Fruit fly (Drosophila melanogaster): ENCODE measurements around the gene CG5885.

The CG5885 gene

dm6 chr2L:9937908-9938307 is 19.8 kb upstream of the CG5885 start, which contains the start of gene Arglu1 (continued):
- TF ChIP-seq CG2712 (tag; optimal IDR thresholded peaks at IDR 0.05) (peak; percentile 28), gfzf (GFP tag; optimal IDR thresholded peaks at IDR 0.05) (peak; percentile 67), vvl (GFP tag; IDR thresholded peaks at IDR 0.05) (0 out of 2 replicates have a peak, but pooled peaks have one; percentile 35), CG10267 (tag; optimal IDR thresholded peaks at IDR 0.05) (peak; percentile 86), CHES-1-like (GFP tag; optimal IDR thresholded peaks at IDR 0.05) (peak; percentile 39), H15 (GFP tag; IDR thresholded peaks at IDR 0.05) (no peak), Ets97D (GFP tag; optimal IDR thresholded peaks at IDR 0.05) (peak; percentile 37), NFAT (GFP tag; IDR thresholded peaks at IDR 0.05) (peak; percentile 34; the same call in 1 of the 2 replicates), CG2120 (GFP tag; optimal IDR thresholded peaks at IDR 0.05) (peak; percentile 46), Dref (GFP tag; IDR thresholded peaks at IDR 0.05) (0 out of 2 replicates have a peak, but pooled peaks have one; percentile 34), Dll (GFP tag; IDR thresholded peaks at IDR 0.05; ENCODE audit: partially characterized antibody) (0 out of 4 replicates have a peak, but pooled peaks have one; percentile 31), emc (GFP tag; optimal IDR thresholded peaks at IDR 0.05) (no peak), ash1 (GFP tag; optimal IDR thresholded peaks at IDR 0.05) (no peak), hkb (optimal IDR thresholded peaks at IDR 0.05) (no peak), hkb (GFP tag; IDR thresholded peaks at IDR 0.05) (peak; percentile 28; the same call in 1 of the 2 replicates), CG9797 (GFP tag; optimal IDR thresholded peaks at IDR 0.05) (peak; percentile 66), Meics (GFP tag; optimal IDR thresholded peaks at IDR 0.05) (peak; percentile 13), H2.0 (GFP tag; IDR thresholded peaks at IDR 0.05) (no peak), CG13624 (GFP tag; optimal IDR thresholded peaks at IDR 0.05) (peak; percentile 26), HmgZ (tag; optimal IDR thresholded peaks at IDR 0.05) (peak; percentile 38), CG11247 (GFP tag; IDR thresholded peaks at IDR 0.05) (peak; percentile 39; the same call in 1 of the 2 replicates), tll (GFP tag; optimal IDR thresholded peaks at IDR 0.05) (no peak), ind (GFP tag; optimal IDR thresholded peaks at IDR 0.05) (no peak), lbe (GFP tag; optimal IDR thresholded peaks at IDR 0.05) (peak; percentile 29), Drgx (GFP tag; IDR thresholded peaks at IDR 0.05) (0 out of 2 replicates have a peak, but pooled peaks have one; percentile 14), ara (GFP tag; IDR thresholded peaks at IDR 0.05) (no peak), CG4854 (GFP tag; optimal IDR thresholded peaks at IDR 0.05) (no peak), phol (tag; optimal IDR thresholded peaks at IDR 0.05) (no peak), mam (GFP tag; optimal IDR thresholded peaks at IDR 0.05) (peak; percentile 53), slou (GFP tag; optimal IDR thresholded peaks at IDR 0.05) (no peak), fd96Cb (tag; optimal IDR thresholded peaks at IDR 0.05) (no peak), CG13287 (GFP tag; IDR thresholded peaks at IDR 0.05; ENCODE audit: partially characterized antibody) (peak; percentile 36; the same call in 1 of the 2 replicates), bcd (GFP tag; optimal IDR thresholded peaks at IDR 0.05) (no peak)

dm6 chr2L:9933063-9933462 is 14.9 kb upstream of the CG5885 start, which contains the start of gene Cpr30F:
TSS of gene Cpr30F (minus strand) at chr2L:9933163.
- no peak for TF ChIP-seq GATAe (GFP tag; conservative IDR thresholded peaks at IDR 0.05)
- TF ChIP-seq CG17912 (GFP tag; optimal IDR thresholded peaks at IDR 0.05), result no peak
- no peak for TF ChIP-seq CG1233 (GFP tag; optimal IDR thresholded peaks at IDR 0.05)
- no peak for TF ChIP-seq Hr39 (optimal IDR thresholded peaks at IDR 0.05)

- TF ChIP-seq CG12391 (tag; optimal IDR thresholded peaks at IDR 0.05) (no peak), dmrt11E (tag; optimal IDR thresholded peaks at IDR 0.05) (no peak), insv (GFP tag; optimal IDR thresholded peaks at IDR 0.05) (no peak), danr (GFP tag; IDR thresholded peaks at IDR 0.05) (no peak), bigmax (GFP tag; optimal IDR thresholded peaks at IDR 0.05) (no peak), seq (GFP tag; IDR thresholded peaks at IDR 0.05) (no peak), phol (tag; optimal IDR thresholded peaks at IDR 0.05) (no peak), CG9215 (GFP tag; IDR thresholded peaks at IDR 0.05) (no peak), HmgZ (tag; optimal IDR thresholded peaks at IDR 0.05) (no peak), NC2β (GFP tag; optimal IDR thresholded peaks at IDR 0.05) (no peak), CG6689 (GFP tag; IDR thresholded peaks at IDR 0.05) (no peak), Dfd (GFP tag; optimal IDR thresholded peaks at IDR 0.05) (no peak), CG13894 (tag; optimal IDR thresholded peaks at IDR 0.05) (no peak), CG11247 (GFP tag; IDR thresholded peaks at IDR 0.05) (no peak), HHEX (GFP tag; optimal IDR thresholded peaks at IDR 0.05) (no peak)
These were observed 12.2 kb upstream of the CG5885 start, which contains the start of gene CG42367 for dm6 chr2L:9930280-9930679. TSS of gene CG42367 (plus strand) at chr2L:9930580.
